Fruit fly (Drosophila melanogaster) whole organism, prepupa: Measurements from ENCODE around the gene CG9095.
A peak's percentile ranks its signal among the peaks of the same experiment; 100 is the strongest.

Experiments
- CG10631 ChIP-seq: fragments of 200-800 bp; sonication (Bioruptor generic); optimal IDR thresholded peaks from 2 replicates; lab custom pipeline; 2016; ENCODE audit warnings: missing biosample characterization, missing genetic modification characterization
- CG10669 ChIP-seq: fragments of 200-800 bp; sonication (Bioruptor generic); optimal IDR thresholded peaks from 3 replicates; lab custom pipeline; 2018; ENCODE audit warnings: missing biosample characterization, mild to moderate bottlenecking, missing genetic modification characterization, moderate library complexity
- CG11294 ChIP-seq: fragments of 200-800 bp; sonication (Bioruptor generic); IDR thresholded peaks from 2 replicates; pipeline ENCODE4 v1.3.6; 2022; ENCODE audit warnings: missing biosample characterization, missing genetic modification characterization
- CG15336 ChIP-seq: fragments of 200-800 bp; sonication (Bioruptor generic); IDR thresholded peaks from 2 replicates; pipeline ENCODE4 v1.3.6; 2022; ENCODE audit warnings: missing biosample characterization, missing genetic modification characterization
- CG16779 ChIP-seq: fragments of 200-800 bp; sonication (Bioruptor generic); optimal IDR thresholded peaks from 3 replicates; lab custom pipeline; 2017; ENCODE audit warnings: missing biosample characterization, mild to moderate bottlenecking, missing genetic modification characterization
- CG3032 ChIP-seq: fragments of 200-800 bp; optimal IDR thresholded peaks from 2 replicates; lab custom pipeline; 2019; ENCODE audit warnings: missing biosample characterization, mild to moderate bottlenecking, missing genetic modification characterization, moderate library complexity
- CG31627 ChIP-seq: fragments of 200-800 bp; sonication (Bioruptor generic); optimal IDR thresholded peaks from 3 replicates; lab custom pipeline; 2016; ENCODE audit warnings: missing biosample characterization, missing genetic modification characterization
- CG32006 ChIP-seq: fragments of 200-800 bp; sonication (Bioruptor generic); optimal IDR thresholded peaks from 3 replicates; lab custom pipeline; 2017; ENCODE audit warnings: missing biosample characterization, mild to moderate bottlenecking, missing genetic modification characterization
- CG34406 ChIP-seq: fragments of 200-800 bp; sonication (Bioruptor generic); optimal IDR thresholded peaks from 3 replicates; lab custom pipeline; 2016; ENCODE audit warnings: missing biosample characterization, missing genetic modification characterization
- CG3919 ChIP-seq: fragments of 200-800 bp; sonication (Bioruptor generic); optimal IDR thresholded peaks from 3 replicates; lab custom pipeline; 2016; ENCODE audit warnings: missing biosample characterization, missing genetic modification characterization
- CG4318 ChIP-seq: fragments of 200-800 bp; sonication (Bioruptor generic); optimal IDR thresholded peaks from 3 replicates; lab custom pipeline; 2017; ENCODE audit warnings: missing biosample characterization, mild to moderate bottlenecking, missing genetic modification characterization
- CG6163 ChIP-seq: fragments of 200-800 bp; sonication (Bioruptor generic); IDR thresholded peaks from 3 replicates; pipeline ENCODE4 v1.3.6; 2022; ENCODE audit warnings: missing biosample characterization, missing genetic modification characterization
- CG6276 ChIP-seq: fragments of 200-800 bp; sonication (Bioruptor generic); optimal IDR thresholded peaks from 2 replicates; lab custom pipeline; 2017; ENCODE audit warnings: missing biosample characterization, mild to moderate bottlenecking, missing genetic modification characterization
- CG6808 ChIP-seq: fragments of 200-800 bp; sonication (Bioruptor generic); optimal IDR thresholded peaks from 3 replicates; lab custom pipeline; 2017; ENCODE audit warnings: missing biosample characterization, missing genetic modification characterization, mild to moderate bottlenecking, moderate library complexity, missing genetic modification reagents
- CG6854 ChIP-seq: fragments of 200-800 bp; sonication (Bioruptor generic); optimal IDR thresholded peaks from 2 replicates; lab custom pipeline; 2017; ENCODE audit warnings: missing biosample characterization, mild to moderate bottlenecking, missing genetic modification characterization
- CG7368 ChIP-seq: fragments of 200-800 bp; sonication (Bioruptor generic); optimal IDR thresholded peaks from 3 replicates; lab custom pipeline; 2016; ENCODE audit warnings: missing biosample characterization, missing genetic modification characterization
- CG8119 ChIP-seq: fragments of 200-800 bp; sonication (Bioruptor generic); IDR thresholded peaks from 3 replicates; pipeline ENCODE4 v1.3.6; 2022; ENCODE audit warnings: missing biosample characterization, missing genetic modification characterization
- CG8319 ChIP-seq: fragments of 200-800 bp; sonication (Bioruptor generic); optimal IDR thresholded peaks from 3 replicates; lab custom pipeline; 2016; ENCODE audit warnings: missing biosample characterization, missing genetic modification characterization
- CG8632 ChIP-seq: fragments of 200-800 bp; sonication (Bioruptor generic); optimal IDR thresholded peaks from 3 replicates; lab custom pipeline; 2016; ENCODE audit warnings: missing biosample characterization, missing genetic modification characterization
- Eip75B ChIP-seq: fragments of 200-800 bp; sonication (Bioruptor generic); optimal IDR thresholded peaks from 3 replicates; lab custom pipeline; 2016; ENCODE audit warnings: missing biosample characterization, missing genetic modification characterization
- Eip78C ChIP-seq: fragments of 200-800 bp; sonication (Bioruptor generic); peaks from one replicate; lab custom pipeline; 2016; ENCODE audit warnings: missing biosample characterization, missing genetic modification characterization
- Ets21C ChIP-seq: fragments of 200-800 bp; sonication (Bioruptor generic); optimal IDR thresholded peaks from 3 replicates; lab custom pipeline; 2016; ENCODE audit warnings: missing biosample characterization, missing genetic modification characterization
- Ets96B ChIP-seq: fragments of 200-800 bp; optimal IDR thresholded peaks from 2 replicates; lab custom pipeline; 2019; ENCODE audit warnings: missing biosample characterization, mild to moderate bottlenecking, missing genetic modification characterization, moderate library complexity
- Gug ChIP-seq: fragments of 200-800 bp; sonication (Bioruptor generic); IDR thresholded peaks from 2 replicates; pipeline ENCODE4 v1.3.6; 2022; ENCODE audit warnings: missing biosample characterization, missing genetic modification characterization
- Hr38 ChIP-seq: sonication (Bioruptor generic); optimal IDR thresholded peaks from 2 replicates; lab custom pipeline; 2016; ENCODE audit warnings: missing biosample characterization, missing genetic modification characterization
- Hr39 ChIP-seq: fragments of 200-800 bp; sonication (Bioruptor generic); optimal IDR thresholded peaks from 2 replicates; lab custom pipeline; 2016; ENCODE audit warnings: missing biosample characterization, missing genetic modification characterization
- Hr4 ChIP-seq: fragments of 200-800 bp; sonication (Bioruptor generic); optimal IDR thresholded peaks from 3 replicates; lab custom pipeline; 2016; ENCODE audit warnings: missing biosample characterization, missing genetic modification characterization
- Lpt ChIP-seq: fragments of 200-800 bp; sonication (Bioruptor generic); optimal IDR thresholded peaks from 3 replicates; lab custom pipeline; 2016; ENCODE audit warnings: missing biosample characterization, missing genetic modification characterization
- OdsH ChIP-seq: fragments of 200-800 bp; sonication (Bioruptor generic); optimal IDR thresholded peaks from 3 replicates; lab custom pipeline; 2016; ENCODE audit warnings: missing biosample characterization, missing genetic modification characterization
- Smox ChIP-seq: fragments of 200-800 bp; sonication (Bioruptor generic); optimal IDR thresholded peaks from 3 replicates; lab custom pipeline; 2016; ENCODE audit warnings: missing biosample characterization, missing genetic modification characterization
- Sox102F ChIP-seq: fragments of 200-800 bp; sonication (Bioruptor generic); optimal IDR thresholded peaks from 2 replicates; lab custom pipeline; 2016; ENCODE audit warnings: missing biosample characterization, mild to moderate bottlenecking, missing genetic modification characterization
- acj6 ChIP-seq: fragments of 200-800 bp; sonication (Bioruptor generic); optimal IDR thresholded peaks from 3 replicates; lab custom pipeline; 2016; ENCODE audit warnings: missing biosample characterization, missing genetic modification characterization
- cyc ChIP-seq: fragments of 200-800 bp; sonication (Bioruptor generic); optimal IDR thresholded peaks from 3 replicates; lab custom pipeline; 2016; ENCODE audit warnings: missing biosample characterization, missing genetic modification characterization
- dac ChIP-seq: fragments of 200-800 bp; sonication (Bioruptor generic); optimal IDR thresholded peaks from 2 replicates; lab custom pipeline; 2017; ENCODE audit warnings: missing biosample characterization, mild to moderate bottlenecking, missing genetic modification characterization
- eg ChIP-seq: fragments of 200-800 bp; sonication (Bioruptor generic); IDR thresholded peaks from 3 replicates; pipeline ENCODE4 v1.3.6; 2022; ENCODE audit warnings: missing biosample characterization, missing genetic modification characterization
- esn ChIP-seq: fragments of 200-800 bp; sonication (Bioruptor generic); optimal IDR thresholded peaks from 2 replicates; lab custom pipeline; 2016; ENCODE audit warnings: missing biosample characterization, mild to moderate bottlenecking, missing genetic modification characterization, moderate library complexity
- fd59A ChIP-seq: fragments of 200-800 bp; sonication (Bioruptor generic); optimal IDR thresholded peaks from 2 replicates; lab custom pipeline; 2017; ENCODE audit warnings: missing biosample characterization, mild to moderate bottlenecking, missing genetic modification characterization, missing genetic modification reagents
- fd85E ChIP-seq: fragments of 200-800 bp; sonication (Bioruptor generic); optimal IDR thresholded peaks from 3 replicates; lab custom pipeline; 2016; ENCODE audit warnings: missing biosample characterization, missing genetic modification characterization
- fkh ChIP-seq: fragments of 200-800 bp; sonication (Bioruptor generic); optimal IDR thresholded peaks from 3 replicates; lab custom pipeline; 2017; ENCODE audit warnings: missing biosample characterization, mild to moderate bottlenecking, missing genetic modification characterization, moderate library complexity
- net ChIP-seq: fragments of 200-800 bp; sonication (Bioruptor generic); optimal IDR thresholded peaks from 3 replicates; lab custom pipeline; 2016; ENCODE audit warnings: missing biosample characterization, missing genetic modification characterization
- pdm3 ChIP-seq: fragments of 200-800 bp; sonication (Bioruptor generic); optimal IDR thresholded peaks from 3 replicates; lab custom pipeline; 2016; ENCODE audit warnings: missing biosample characterization, missing genetic modification characterization
- salr ChIP-seq, 2 experiments: fragments of 200-800 bp; sonication (Bioruptor generic); optimal IDR thresholded peaks; 3 replicates each; lab custom pipeline; 2016 to 2018; ENCODE audit warnings: missing biosample characterization in 2 of 2, missing genetic modification characterization in 2 of 2, mild to moderate bottlenecking in 1 of 2
- ss ChIP-seq, 2 experiments: fragments of 200-800 bp; sonication (Bioruptor generic); optimal IDR thresholded peaks; 2 replicates in 1 of 2; 3 replicates in 1 of 2; lab custom pipeline; 2017 to 2018; ENCODE audit warnings: mild to moderate bottlenecking in 2 of 2, missing biosample characterization in 2 of 2, missing genetic modification characterization in 2 of 2, moderate library complexity in 1 of 2
- svp ChIP-seq: fragments of 200-800 bp; sonication (Bioruptor generic); peaks from one replicate; lab custom pipeline; 2016; ENCODE audit warnings: missing biosample characterization, missing genetic modification characterization

Gene CG9095

DNA sequence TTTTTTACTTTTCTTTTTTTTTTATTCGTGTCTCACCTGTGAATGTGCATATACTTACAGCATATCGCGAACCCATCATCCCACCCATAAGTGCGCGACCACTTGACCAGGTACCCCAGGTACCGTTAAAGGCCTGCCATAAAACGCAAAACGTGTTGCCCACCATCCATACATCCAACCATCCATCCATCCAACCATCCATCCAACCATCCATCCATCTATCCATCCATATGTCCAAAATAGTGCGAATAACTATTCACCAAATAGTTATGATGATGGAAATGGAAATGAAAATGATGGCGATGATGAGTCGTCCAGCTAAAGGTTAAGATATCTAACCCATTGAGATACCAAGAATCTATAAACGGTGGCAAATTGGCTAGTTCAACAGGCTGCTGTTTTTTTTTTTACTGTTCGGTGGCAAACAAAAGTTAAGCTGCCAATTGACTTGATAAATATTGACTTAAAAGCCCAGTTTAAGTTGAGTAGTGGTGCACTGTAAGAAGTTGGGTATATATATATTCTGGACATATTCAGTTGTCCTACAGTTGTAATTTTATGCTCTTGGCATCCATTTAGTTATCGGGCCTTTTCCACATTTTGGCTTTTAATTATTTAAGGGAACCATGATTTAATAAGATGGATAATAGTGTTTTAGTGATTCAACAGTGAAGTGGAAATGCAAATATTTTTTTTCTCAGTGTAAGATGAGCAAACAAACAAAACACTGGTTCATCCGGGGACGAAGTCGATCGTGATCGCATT is 35.0 kb downstream of the CG9095 start:
- no peak for TF ChIP-seq CG16779 (tag; lab: Kevin White, UChicago)
- no peak for TF ChIP-seq CG6276
- TF ChIP-seq CG3919 (GFP tag; lab: Kevin White, UChicago), result peak; percentile 10
- no peak for TF ChIP-seq CG8119 (GFP tag; lab: Robert Waterston, UW)
- no peak for TF ChIP-seq acj6
- TF ChIP-seq CG8632 (GFP tag; lab: Kevin White, UChicago), result no peak
- peak; percentile 32 for TF ChIP-seq Ets96B (tag; lab: Kevin White, UChicago)
- peak; percentile 50 for TF ChIP-seq CG32006 (GFP tag; lab: Kevin White, UChicago)
- no peak for TF ChIP-seq CG6854 (GFP tag; lab: Kevin White, UChicago)
- TF ChIP-seq ss (GFP tag; optimal IDR thresholded peaks at IDR 0.05; lab: Kevin White, UChicago), result no peak
- TF ChIP-seq Ets21C (GFP tag; lab: Kevin White, UChicago), result no peak
- TF ChIP-seq OdsH (GFP tag; lab: Kevin White, UChicago), result peak; percentile 16
- no peak for TF ChIP-seq CG8319 (GFP tag; lab: Kevin White, UChicago)
- TF ChIP-seq Eip75B (GFP tag; lab: Kevin White, UChicago), result no peak
- no peak for TF ChIP-seq Gug (GFP tag; lab: Robert Waterston, UW)
- no peak for TF ChIP-seq fd85E (GFP tag; lab: Kevin White, UChicago)
- TF ChIP-seq fd59A (GFP tag; lab: Kevin White, UChicago), result no peak
- TF ChIP-seq CG31627 (GFP tag; lab: Kevin White, UChicago), result no peak
- peak; percentile 50 for TF ChIP-seq fkh (GFP tag; lab: Kevin White, UChicago)
- peak; percentile 52 for TF ChIP-seq svp
- TF ChIP-seq CG3032, result peak; percentile 23
- TF ChIP-seq esn (GFP tag; lab: Kevin White, UChicago), result no peak
- peak; percentile 5 for TF ChIP-seq CG4318
- no peak for TF ChIP-seq Smox (GFP tag; lab: Kevin White, UChicago)
- TF ChIP-seq Hr4 (GFP tag; lab: Kevin White, UChicago), result peak; percentile 15
- no peak for TF ChIP-seq Lpt
- TF ChIP-seq CG34406, result no peak
- no peak for TF ChIP-seq Hr38 (GFP tag; lab: Kevin White, UChicago)
- no peak for TF ChIP-seq cyc (GFP tag; lab: Kevin White, UChicago)
- TF ChIP-seq salr (GFP tag; optimal IDR thresholded peaks at IDR 0.05; lab: Kevin White, UChicago), result no peak
- no peak for TF ChIP-seq CG6163
- TF ChIP-seq CG6808 (GFP tag; lab: Kevin White, UChicago), result peak; percentile 27
- no peak for TF ChIP-seq net (GFP tag; lab: Kevin White, UChicago)
- TF ChIP-seq CG15336 (GFP tag; lab: Robert Waterston, UW), result 0 out of 2 replicates have a peak, but pooled peaks have one; percentile 11
- no peak for TF ChIP-seq dac (GFP tag; lab: Kevin White, UChicago)
- peak; percentile 11 for TF ChIP-seq CG10669 (GFP tag; lab: Kevin White, UChicago)
- TF ChIP-seq pdm3 (GFP tag; lab: Kevin White, UChicago), result peak; percentile 9
- TF ChIP-seq Sox102F (GFP tag; lab: Kevin White, UChicago), result no peak
- no peak for TF ChIP-seq Hr39 (GFP tag; lab: Kevin White, UChicago)
- TF ChIP-seq Eip78C (GFP tag; lab: Kevin White, UChicago), result peak; percentile 60
- no peak for TF ChIP-seq CG7368 (GFP tag; lab: Kevin White, UChicago)
- peak; percentile 13 for TF ChIP-seq CG10631 (GFP tag; lab: Kevin White, UChicago)
- no peak for TF ChIP-seq CG11294
- TF ChIP-seq eg (GFP tag; lab: Robert Waterston, UW), result peak; percentile 50; the same call in 2 of the 3 replicates
